Worm (Caenorhabditis elegans) whole organism, young adult: ENCODE results near the gene chil-4.

Source experiments
- F57C9.4 ChIP-seq: sonication (generic microtip); optimal IDR thresholded peaks from 2 replicates; lab custom pipeline; 2017; ENCODE audit warnings: mild to moderate bottlenecking, missing genetic modification characterization, missing compliant biosample characterization
- K12H6.12 ChIP-seq: fragments of 200-800 bp; sonication (Bioruptor generic); optimal IDR thresholded peaks from 2 replicates; lab custom pipeline; 2018; ENCODE audit warnings: mild to moderate bottlenecking, missing genetic modification characterization, missing compliant biosample characterization
- dpff-1 ChIP-seq: sonication (generic microtip); optimal IDR thresholded peaks from 2 replicates; lab custom pipeline; 2017; ENCODE audit warnings: mild to moderate bottlenecking, missing genetic modification characterization, missing compliant biosample characterization
- fkh-3 ChIP-seq: sonication (generic microtip); optimal IDR thresholded peaks from 2 replicates; lab custom pipeline; 2016; ENCODE audit warnings: mild to moderate bottlenecking, missing genetic modification characterization, missing compliant biosample characterization
- madf-6 ChIP-seq: fragments of 200-800 bp; sonication (Bioruptor generic); IDR thresholded peaks from 2 replicates; pipeline ENCODE4 v1.3.6; 2022; ENCODE audit warnings: missing genetic modification reagents, missing genetic modification characterization, missing compliant biosample characterization
- mes-4 ChIP-seq: sonication (generic microtip); optimal IDR thresholded peaks from 2 replicates; lab custom pipeline; 2016; ENCODE audit warnings: missing genotype, missing genetic modification characterization, missing compliant biosample characterization

ce11 chrII:9868207-9868606, 12.7 kb upstream of the chil-4 start:
- no peak for TF ChIP-seq mes-4
- no peak for TF ChIP-seq madf-6
- TF ChIP-seq dpff-1: no peak
- TF ChIP-seq F57C9.4 (tag; lab: Kevin White, UChicago): no peak
- no peak for TF ChIP-seq fkh-3 (tag; lab: Kevin White, UChicago)
- TF ChIP-seq K12H6.12: no peak
